Worm (Caenorhabditis elegans): ENCODE measurements around the gene unc-32.

DNA sequence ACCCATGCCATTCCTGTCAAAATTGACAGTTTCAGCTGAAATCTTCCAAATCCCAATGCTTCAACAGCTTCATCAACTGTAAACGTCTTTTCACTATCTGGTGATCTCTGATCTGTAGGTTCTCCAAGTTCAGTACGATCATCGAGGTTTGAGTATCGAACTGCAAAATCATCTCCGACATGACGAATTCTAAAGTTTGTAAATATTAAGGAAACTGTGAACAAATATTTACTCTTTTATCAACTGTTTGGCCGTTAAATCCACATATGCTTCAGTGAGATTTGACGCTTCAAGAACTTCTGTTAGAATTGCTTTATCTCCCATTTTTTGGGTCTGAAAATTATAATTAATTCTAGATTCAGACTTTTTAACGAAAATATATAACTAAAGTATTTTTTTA lies 20.3 kb upstream of the unc-32 start, which contains the start of gene svop-1:
- no peak for TF ChIP-seq nhr-237 (tag; optimal IDR thresholded peaks at IDR 0.05)
- TF ChIP-seq sptf-1 (tag; optimal IDR thresholded peaks at IDR 0.05): no peak
- no peak for TF ChIP-seq elt-3 (tag; optimal IDR thresholded peaks at IDR 0.05)
- no peak for TF ChIP-seq hlh-1 (tag; optimal IDR thresholded peaks at IDR 0.05)
- no peak for TF ChIP-seq mab-5 (tag; optimal IDR thresholded peaks at IDR 0.05)
